Fruit fly (Drosophila melanogaster): Measurements from ENCODE around the gene Taf6.

DNA sequence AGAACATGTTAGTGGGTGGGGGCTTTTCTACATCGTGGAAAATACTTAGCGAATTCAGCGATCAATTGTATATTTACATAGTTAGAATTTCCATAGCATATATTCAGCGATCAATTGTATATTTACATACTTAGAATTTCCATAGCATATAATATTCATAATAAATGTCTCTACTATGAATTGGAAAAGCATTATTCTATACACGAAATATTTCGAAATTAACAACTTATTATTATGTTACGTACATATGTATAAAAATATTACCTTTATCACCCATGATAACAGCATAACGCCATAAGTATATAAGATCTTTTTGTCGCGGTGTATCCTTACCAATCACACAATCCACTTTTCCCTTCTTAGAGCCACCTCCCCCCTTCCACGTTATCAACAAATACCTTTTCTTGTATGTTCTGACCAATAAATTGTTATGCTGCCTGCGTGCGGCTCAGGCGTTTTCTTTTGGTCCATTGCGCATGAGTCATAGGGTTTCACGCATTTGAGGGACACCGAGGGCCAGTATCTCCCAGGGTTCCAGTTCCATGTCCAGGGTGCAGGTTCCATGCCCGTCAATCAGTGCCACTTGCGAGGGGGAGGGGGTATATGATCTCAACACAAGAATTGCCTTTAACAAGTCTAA is 38.1 kb downstream of the Taf6 start:
- TF ChIP-seq psq (optimal IDR thresholded peaks at IDR 0.05) (no peak), h (optimal IDR thresholded peaks at IDR 0.05) (no peak)
